Fruit fly (Drosophila melanogaster) Kc167 (cell line): ENCODE data around the gene CG9270.

Experiments
- Sin3A ChIP-seq: fragments of >200 bp; optimal IDR thresholded peaks from 2 replicates; lab custom pipeline; 2018; ENCODE audit warnings: missing external identifiers
- h ChIP-seq: fragments of >200 bp; optimal IDR thresholded peaks from 3 replicates; lab custom pipeline; 2018; ENCODE audit warnings: missing external identifiers
- insv ChIP-seq: fragments of >200 bp; optimal IDR thresholded peaks from 3 replicates; lab custom pipeline; 2018; ENCODE audit warnings: missing external identifiers
- psq ChIP-seq: fragments of >200 bp; optimal IDR thresholded peaks from 2 replicates; lab custom pipeline; 2017; ENCODE audit warnings: missing external identifiers
- ttk ChIP-seq: sonication (Bioruptor generic); optimal IDR thresholded peaks from 2 replicates; lab custom pipeline; 2017; ENCODE audit warnings: missing external identifiers

- no peak for TF ChIP-seq psq
- no peak for TF ChIP-seq h (lab: Kevin White, UChicago)
- TF ChIP-seq insv: no peak
- TF ChIP-seq Sin3A (lab: Kevin White, UChicago): no peak
- no peak for TF ChIP-seq ttk (lab: Kevin White, UChicago)
Observed at dm6 chr2L:20939632-20940031, 5.7 kb upstream of the CG9270 start.
